Worm (Caenorhabditis elegans): ENCODE data around the gene F26F2.8.

Gene F26F2.8

DNA sequence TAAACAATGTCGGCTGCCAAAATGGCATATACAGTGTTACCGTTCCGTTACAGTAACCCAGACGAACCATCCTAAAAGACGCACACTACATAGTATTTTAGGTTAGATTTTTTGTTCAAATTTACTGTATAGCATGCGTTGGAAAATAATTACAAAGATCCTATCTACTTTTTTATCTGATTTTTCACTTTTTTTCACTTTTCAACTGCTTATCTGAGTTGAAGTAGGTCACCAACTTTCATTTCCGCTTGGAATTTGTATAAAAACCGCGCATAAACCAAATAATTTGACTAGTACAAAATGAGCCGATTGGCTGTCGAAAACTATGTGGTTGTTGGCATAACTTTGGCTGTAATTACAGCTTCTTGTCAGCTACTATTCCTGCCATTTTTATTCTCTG is 20.4 kb downstream of the F26F2.8 start, which contains the start of gene col-163:
TSS of gene col-163 (plus strand) at position 301 of the 400 bp plus-strand sequence.
- TF ChIP-seq ztf-3 (GFP tag; optimal IDR thresholded peaks at IDR 0.05) = no peak
- TF ChIP-seq F39B2.1 (GFP tag; IDR thresholded peaks at IDR 0.05) = no peak
- no peak for TF ChIP-seq aptf-3 (GFP tag; IDR thresholded peaks at IDR 0.05)
- TF ChIP-seq pbrm-1 (GFP tag; IDR thresholded peaks at IDR 0.05) = no peak
- no peak for TF ChIP-seq ceh-100 (GFP tag; IDR thresholded peaks at IDR 0.05)
- no peak for TF ChIP-seq dpl-1 (GFP tag; optimal IDR thresholded peaks at IDR 0.05)
- TF ChIP-seq nhr-27 (tag; optimal IDR thresholded peaks at IDR 0.05) = no peak
- no peak for TF ChIP-seq him-1 (tag; optimal IDR thresholded peaks at IDR 0.05)
- no peak for TF ChIP-seq cebp-1 (GFP tag; IDR thresholded peaks at IDR 0.05)
- TF ChIP-seq cebp-1 (tag; optimal IDR thresholded peaks at IDR 0.05) = no peak
- TF ChIP-seq F49E8.2 (tag; optimal IDR thresholded peaks at IDR 0.05; ENCODE audit: insufficient read depth) = no peak
- TF ChIP-seq ekl-4 (GFP tag; IDR thresholded peaks at IDR 0.05) = no peak
- TF ChIP-seq madf-6 (GFP tag; IDR thresholded peaks at IDR 0.05) = no peak

DNA sequence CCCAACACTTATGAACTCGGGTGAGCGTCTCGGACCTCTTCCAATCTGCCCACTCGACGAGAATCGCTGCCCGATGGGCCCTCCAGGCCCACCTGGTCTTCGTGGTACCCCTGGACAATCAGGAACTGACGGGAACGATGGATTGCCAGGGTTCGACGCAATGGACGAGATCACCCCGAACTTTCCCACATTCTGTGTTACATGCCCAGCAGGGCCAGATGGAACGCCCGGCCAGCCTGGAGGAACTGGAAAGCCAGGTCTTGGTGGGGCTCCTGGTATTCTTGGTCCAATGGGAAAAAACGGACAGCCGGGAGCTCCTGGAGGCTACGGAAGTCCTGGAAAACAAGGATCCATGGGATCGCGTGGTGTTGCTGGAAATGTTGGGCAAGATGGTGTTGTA is 21.4 kb downstream of the F26F2.8 start:
- TF ChIP-seq zfh-2 (GFP tag; conservative IDR thresholded peaks at IDR 0.05) (peak; percentile 55; the same call in 1 of the 2 replicates), F49E8.2 (tag; optimal IDR thresholded peaks at IDR 0.05; ENCODE audit: insufficient read depth) (no peak), F52B5.7 (tag; optimal IDR thresholded peaks at IDR 0.05) (no peak), lag-1 (GFP tag; IDR thresholded peaks at IDR 0.05) (0 out of 2 replicates have a peak, but pooled peaks have one; percentile 75)

DNA sequence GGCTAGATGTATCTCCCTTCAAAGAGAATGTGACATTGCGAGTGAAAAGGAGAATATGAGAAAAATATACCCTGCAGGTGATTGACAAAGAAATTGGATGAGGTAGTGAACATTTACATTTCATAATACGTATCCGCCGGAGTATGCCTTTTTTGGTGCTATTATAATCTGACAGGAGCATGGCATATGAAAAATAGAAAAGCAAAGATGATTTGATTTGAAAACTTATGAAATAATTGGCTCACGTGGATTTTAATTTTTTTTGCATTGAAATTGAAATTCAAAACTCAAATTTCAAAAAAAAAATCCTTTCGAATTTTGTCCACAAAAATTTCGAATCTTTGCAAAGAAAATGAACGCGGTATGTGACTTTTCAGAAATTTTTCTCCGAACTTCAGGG is 23.7 kb downstream of the F26F2.8 start, which contains the start of gene ttr-11:
TSS of gene ttr-11 (plus strand) at position 301 of the 400 bp plus-strand sequence.
- no peak for TF ChIP-seq Y67H2A.10 (GFP tag; conservative IDR thresholded peaks at IDR 0.05)
- no peak for TF ChIP-seq hlh-26 (GFP tag; conservative IDR thresholded peaks at IDR 0.05)
- no peak for TF ChIP-seq madf-6 (GFP tag; IDR thresholded peaks at IDR 0.05)
- no peak for TF ChIP-seq cebp-2 (GFP tag; IDR thresholded peaks at IDR 0.05)
- no peak for TF ChIP-seq ztf-18 (tag; optimal IDR thresholded peaks at IDR 0.05)
- no peak for TF ChIP-seq F52B5.7 (tag; optimal IDR thresholded peaks at IDR 0.05)
- no peak for TF ChIP-seq F33H1.4 (GFP tag; IDR thresholded peaks at IDR 0.05)
- no peak for TF ChIP-seq nhr-120 (GFP tag; IDR thresholded peaks at IDR 0.05)
- no peak for TF ChIP-seq lin-40 (tag; optimal IDR thresholded peaks at IDR 0.05)
- TF ChIP-seq snpc-3.4 (tag; optimal IDR thresholded peaks at IDR 0.05) = no peak
- no peak for TF ChIP-seq snpc-1.3 (tag; optimal IDR thresholded peaks at IDR 0.05; ENCODE audit: insufficient read depth)
- TF ChIP-seq ceh-58 (GFP tag; IDR thresholded peaks at IDR 0.05) = no peak
- TF ChIP-seq F57A8.1 (GFP tag; optimal IDR thresholded peaks at IDR 0.05) = no peak

DNA sequence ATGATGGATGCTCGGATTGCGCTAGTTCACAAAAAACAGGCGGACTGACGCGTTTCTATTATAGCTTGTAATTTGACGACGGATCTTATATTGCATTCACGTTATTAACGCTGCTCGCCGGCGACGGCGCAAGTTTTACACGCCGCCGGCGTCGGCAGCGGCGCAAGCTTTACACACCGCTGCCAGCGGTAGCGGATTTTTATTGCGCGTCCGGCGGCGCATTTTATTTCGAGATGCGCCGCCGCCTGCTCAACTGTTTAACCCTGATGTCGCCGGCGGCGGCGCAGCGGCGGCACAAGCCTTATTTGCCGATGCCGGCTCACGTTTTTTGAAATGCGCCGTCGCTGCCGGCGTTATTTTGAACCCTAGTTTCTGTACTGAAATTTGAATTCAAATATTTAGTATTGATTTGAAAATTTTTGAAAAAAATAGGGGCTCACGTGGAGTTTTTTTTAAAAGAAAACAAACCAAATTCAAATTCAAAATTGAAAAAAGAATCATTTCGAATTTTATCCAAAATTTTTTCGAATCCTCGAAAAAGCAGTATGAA is 25.3 kb downstream of the F26F2.8 start, which contains the start of gene ttr-57:
TSS of gene ttr-57 (plus strand) at position 500 of the 550 bp plus-strand sequence.
- TF ChIP-seq zfh-2 (GFP tag; conservative IDR thresholded peaks at IDR 0.05) (peak; percentile 84), bed-2 (GFP tag; IDR thresholded peaks at IDR 0.05) (no peak), egrh-3 (GFP tag; IDR thresholded peaks at IDR 0.05) (peak; percentile 57; the same call in 1 of the 2 replicates)

DNA sequence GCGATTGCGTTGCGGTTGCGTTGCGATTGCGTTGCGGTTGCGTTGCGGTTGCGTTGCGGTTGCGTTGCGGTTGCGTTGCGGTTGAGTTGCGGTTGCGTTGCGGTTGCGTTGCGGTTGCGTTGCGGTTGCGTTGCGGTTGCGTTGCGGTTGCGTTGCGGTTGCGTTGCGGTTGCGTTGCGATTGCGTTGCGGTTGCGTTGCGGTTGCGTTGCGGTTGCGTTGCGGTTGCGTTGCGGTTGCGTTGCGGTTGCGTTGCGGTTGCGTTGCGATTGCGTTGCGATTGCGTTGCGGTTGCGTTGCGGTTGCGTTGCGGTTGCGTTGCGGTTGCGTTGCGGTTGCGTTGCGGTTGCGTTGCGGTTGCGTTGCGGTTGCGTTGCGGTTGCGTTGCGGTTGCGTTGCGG is 26.5 kb downstream of the F26F2.8 start:
- peak; percentile 26; the same call in 1 of the 2 replicates for TF ChIP-seq zfh-2 (GFP tag; conservative IDR thresholded peaks at IDR 0.05)

DNA sequence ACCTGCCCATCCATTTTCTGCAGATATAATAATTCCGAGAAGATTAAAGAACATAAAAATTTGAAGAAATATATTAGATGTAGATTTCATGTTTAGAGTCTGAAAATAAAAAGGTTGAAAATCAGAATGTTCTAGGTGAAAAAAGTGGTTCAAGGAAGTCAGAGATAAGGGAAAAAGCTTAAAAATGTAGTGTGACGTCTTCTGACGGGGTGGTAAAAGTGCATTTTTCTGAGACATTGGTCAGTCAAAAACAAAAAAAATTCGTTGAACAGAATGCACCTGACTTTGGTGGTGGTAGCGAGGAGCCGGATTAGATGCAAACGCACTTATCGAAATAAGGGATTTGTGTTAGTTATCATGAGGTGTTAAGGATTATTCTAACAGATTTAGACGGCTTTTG is 27.3 kb downstream of the F26F2.8 start, which contains the start of gene F46B3.23:
TSS of gene F46B3.23 (minus strand) at position 101 of the 400 bp plus-strand sequence.
- TF ChIP-seq unc-130 (GFP tag; optimal IDR thresholded peaks at IDR 0.05) (no peak), chd-7 (tag; optimal IDR thresholded peaks at IDR 0.05) (no peak), sdz-38 (tag; optimal IDR thresholded peaks at IDR 0.05) (no peak), cebp-1 (GFP tag; IDR thresholded peaks at IDR 0.05) (no peak), cebp-1 (tag; optimal IDR thresholded peaks at IDR 0.05) (no peak), K12H6.12 (tag; optimal IDR thresholded peaks at IDR 0.05) (no peak), lin-54 (GFP tag; optimal IDR thresholded peaks at IDR 0.05) (no peak), F49E8.2 (tag; optimal IDR thresholded peaks at IDR 0.05; ENCODE audit: insufficient read depth) (no peak), athp-1 (tag; optimal IDR thresholded peaks at IDR 0.05) (no peak), ztf-18 (tag; optimal IDR thresholded peaks at IDR 0.05) (no peak), F57A8.1 (GFP tag; optimal IDR thresholded peaks at IDR 0.05) (no peak), aptf-3 (GFP tag; IDR thresholded peaks at IDR 0.05) (no peak), mes-4 (tag; optimal IDR thresholded peaks at IDR 0.05) (no peak), mel-28 (tag; optimal IDR thresholded peaks at IDR 0.05; ENCODE audit: borderline replicate concordance) (no peak), F57C9.4 (tag; optimal IDR thresholded peaks at IDR 0.05) (no peak), mcd-1 (GFP tag; IDR thresholded peaks at IDR 0.05) (no peak)
